Worm (Caenorhabditis elegans) whole organism, L2 larva: Measurements from ENCODE around the gene str-185.
A peak's percentile ranks its signal among the peaks of the same experiment; 100 is the strongest.

Experiments
- F13H6.1 ChIP-seq: sonication (generic microtip); optimal IDR thresholded peaks from 2 replicates; lab custom pipeline; 2016; ENCODE audit warnings: missing genetic modification characterization, missing compliant biosample characterization
- Y55F3AM.14 ChIP-seq: fragments of 200-800 bp; sonication (Bioruptor generic); optimal IDR thresholded peaks from 2 replicates; lab custom pipeline; 2018; ENCODE audit warnings: mild to moderate bottlenecking, missing genetic modification characterization, missing compliant biosample characterization
- ZK546.5 ChIP-seq: sonication (generic microtip); optimal IDR thresholded peaks from 2 replicates; lab custom pipeline; 2017; ENCODE audit warnings: missing biosample characterization, missing genetic modification characterization
- alr-1 ChIP-seq: fragments of 150-350 bp; optimal IDR thresholded peaks from 2 replicates; lab custom pipeline; 2014; ENCODE audit warnings: missing biosample characterization, missing genetic modification characterization
- aly-2 ChIP-seq: fragments of 150-350 bp; optimal IDR thresholded peaks from 2 replicates; lab custom pipeline; 2014; ENCODE audit warnings: missing biosample characterization, missing genetic modification characterization
- ama-1 ChIP-seq: fragments of 150-350 bp; optimal IDR thresholded peaks from 2 replicates; lab custom pipeline; 2018; ENCODE audit warnings: inconsistent platforms
- blmp-1 ChIP-seq: sonication (generic microtip); optimal IDR thresholded peaks from 2 replicates; lab custom pipeline; 2017; ENCODE audit warnings: missing genetic modification characterization, mild to moderate bottlenecking, missing compliant biosample characterization, antibody characterized with exemption, moderate library complexity; ENCODE audit not compliant: insufficient read depth
- dmd-4 ChIP-seq: sonication (generic microtip); optimal IDR thresholded peaks from 2 replicates; lab custom pipeline; 2017; ENCODE audit warnings: missing biosample characterization, missing genetic modification characterization
- egl-27 ChIP-seq: sonication (generic microtip); optimal IDR thresholded peaks from 3 replicates; lab custom pipeline; 2017; ENCODE audit warnings: missing biosample characterization, missing genetic modification reagents, missing genetic modification characterization
- elt-1 ChIP-seq: fragments of 150-350 bp; optimal IDR thresholded peaks from 2 replicates; lab custom pipeline; 2014; ENCODE audit warnings: missing biosample characterization, missing genetic modification characterization
- gmeb-1 ChIP-seq: fragments of 150-350 bp; optimal IDR thresholded peaks from 2 replicates; lab custom pipeline; 2014; ENCODE audit warnings: missing biosample characterization, missing genetic modification characterization
- lin-11 ChIP-seq: fragments of 150-350 bp; sonication (generic microtip); optimal IDR thresholded peaks from 2 replicates; lab custom pipeline; 2014; ENCODE audit warnings: missing biosample characterization, missing genetic modification characterization, inconsistent platforms, mixed read lengths
- lin-13 ChIP-seq: fragments of 150-350 bp; optimal IDR thresholded peaks from 2 replicates; lab custom pipeline; 2014; ENCODE audit warnings: missing biosample characterization, missing genetic modification reagents, missing genetic modification characterization
- lin-39 ChIP-seq: fragments of 150-350 bp; optimal IDR thresholded peaks from 2 replicates; lab custom pipeline; 2014; ENCODE audit warnings: missing biosample characterization, missing genetic modification reagents, missing genetic modification characterization
- mbf-1 ChIP-seq: sonication (generic microtip); optimal IDR thresholded peaks from 2 replicates; lab custom pipeline; 2017; ENCODE audit warnings: missing biosample characterization, missing genetic modification characterization
- mdl-1 ChIP-seq, 2 experiments: fragments of 150-350 bp in 1 of 2; sonication (generic microtip) in 1 of 2; optimal IDR thresholded peaks; 2 replicates each; lab custom pipeline; 2017; ENCODE audit warnings: missing biosample characterization in 2 of 2, missing genetic modification characterization in 2 of 2
- nhr-10 ChIP-seq: sonication (generic microtip); optimal IDR thresholded peaks from 2 replicates; lab custom pipeline; 2017; ENCODE audit warnings: missing biosample characterization, missing genetic modification characterization
- nhr-12 ChIP-seq: fragments of 150-350 bp; optimal IDR thresholded peaks from 2 replicates; lab custom pipeline; 2014; ENCODE audit warnings: missing biosample characterization, missing genetic modification characterization
- nhr-129 ChIP-seq: fragments of 150-350 bp; optimal IDR thresholded peaks from 2 replicates; lab custom pipeline; 2014; ENCODE audit warnings: missing biosample characterization, missing genetic modification characterization
- nhr-21 ChIP-seq: fragments of 150-350 bp; optimal IDR thresholded peaks from 2 replicates; lab custom pipeline; 2014; ENCODE audit warnings: missing biosample characterization, missing genetic modification characterization
- nhr-23 ChIP-seq: fragments of 150-350 bp; optimal IDR thresholded peaks from 2 replicates; lab custom pipeline; 2014; ENCODE audit warnings: missing biosample characterization, missing genetic modification reagents, missing genetic modification characterization
- nhr-25 ChIP-seq: fragments of 150-350 bp; sonication (generic microtip); optimal IDR thresholded peaks from 3 replicates; lab custom pipeline; 2014; ENCODE audit warnings: missing biosample characterization, missing genetic modification characterization
- nhr-6 ChIP-seq: fragments of 150-350 bp; optimal IDR thresholded peaks from 2 replicates; lab custom pipeline; 2014; ENCODE audit warnings: missing biosample characterization, missing genetic modification characterization
- peb-1 ChIP-seq: fragments of 150-350 bp; optimal IDR thresholded peaks from 2 replicates; lab custom pipeline; 2014; ENCODE audit warnings: missing biosample characterization, missing genetic modification characterization
- skn-1 ChIP-seq: sonication (generic microtip); optimal IDR thresholded peaks from 2 replicates; lab custom pipeline; 2017; ENCODE audit warnings: missing biosample characterization, missing genetic modification characterization
- sma-3 ChIP-seq: sonication (generic microtip); optimal IDR thresholded peaks from 2 replicates; lab custom pipeline; 2016; ENCODE audit warnings: missing genetic modification reagents, missing genetic modification characterization, missing compliant biosample characterization
- sma-9 ChIP-seq, 2 experiments: fragments of 150-350 bp in 1 of 2; sonication (generic microtip) in 1 of 2; optimal IDR thresholded peaks; 2 replicates each; lab custom pipeline; 2014 to 2016; ENCODE audit warnings: missing genetic modification characterization in 2 of 2, mild to moderate bottlenecking in 1 of 2, missing biosample characterization in 1 of 2, missing compliant biosample characterization in 1 of 2, missing genetic modification reagents in 1 of 2, moderate library complexity in 1 of 2
- snpc-4 ChIP-seq: fragments of 150-350 bp; optimal IDR thresholded peaks from 2 replicates; lab custom pipeline; 2014; ENCODE audit warnings: missing biosample characterization, missing genetic modification characterization
- unc-39 ChIP-seq: fragments of 150-350 bp; optimal IDR thresholded peaks from 2 replicates; lab custom pipeline; 2014; ENCODE audit warnings: missing biosample characterization, missing genetic modification characterization
- unc-55 ChIP-seq: fragments of 150-350 bp; sonication (generic microtip); optimal IDR thresholded peaks from 3 replicates; lab custom pipeline; 2014; ENCODE audit warnings: missing biosample characterization, missing genetic modification reagents, missing genetic modification characterization
- unc-62 ChIP-seq: fragments of 150-350 bp; optimal IDR thresholded peaks from 2 replicates; lab custom pipeline; 2014; ENCODE audit warnings: missing biosample characterization, missing genetic modification reagents, missing genetic modification characterization
- zag-1 ChIP-seq: fragments of 150-350 bp; optimal IDR thresholded peaks from 2 replicates; lab custom pipeline; 2014; ENCODE audit warnings: missing biosample characterization, missing genetic modification characterization
- ztf-1 ChIP-seq: fragments of 200-800 bp; sonication (Bioruptor generic); conservative IDR thresholded peaks from 2 replicates; pipeline ENCODE4 v1.3.6; 2022; ENCODE audit warnings: missing genetic modification characterization, missing compliant biosample characterization
- ztf-11 ChIP-seq: sonication (generic microtip); optimal IDR thresholded peaks from 2 replicates; lab custom pipeline; 2017; ENCODE audit warnings: missing biosample characterization, missing genetic modification characterization
- ztf-4 ChIP-seq: fragments of 150-350 bp; optimal IDR thresholded peaks from 2 replicates; lab custom pipeline; 2014; ENCODE audit warnings: missing biosample characterization, missing genetic modification characterization

The str-185 gene

DNA sequence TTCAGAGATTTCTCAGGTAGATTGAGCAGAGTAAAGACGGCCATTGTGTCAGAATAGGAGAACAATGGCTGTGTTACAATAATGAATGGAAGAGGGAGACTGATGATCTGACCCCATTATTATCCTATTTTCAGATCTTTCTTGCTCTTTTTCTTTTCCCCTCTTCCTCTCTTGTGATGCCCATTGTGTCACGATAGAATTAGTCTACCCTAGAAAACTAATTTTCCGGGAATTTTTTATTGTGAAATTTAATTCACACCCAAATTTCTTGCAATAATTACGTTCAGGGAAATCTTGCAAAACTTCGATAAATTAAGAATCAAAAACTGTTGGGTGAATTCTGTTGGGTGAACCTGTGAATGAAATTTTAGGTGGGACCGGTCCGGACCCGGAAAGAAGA is 11.3 kb upstream of the str-185 start, which contains the start of gene fbxb-75:
fbxb-75 (minus strand) TSS at position 101 of the 400 bp plus-strand sequence.
- TF ChIP-seq unc-39 (tag; lab: Kevin White, UChicago): no peak
- no peak for TF ChIP-seq elt-1
- no peak for TF ChIP-seq nhr-25 (tag; lab: Kevin White, UChicago)
- no peak for TF ChIP-seq ztf-4 (tag; lab: Kevin White, UChicago)
- TF ChIP-seq mdl-1 (tag; optimal IDR thresholded peaks at IDR 0.05; lab: Kevin White, UChicago): no peak
- no peak for TF ChIP-seq mbf-1 (tag; lab: Kevin White, UChicago)
- TF ChIP-seq F13H6.1 (tag; lab: Kevin White, UChicago): no peak
- TF ChIP-seq nhr-21 (tag; lab: Kevin White, UChicago): no peak
- no peak for TF ChIP-seq unc-55 (GFP tag; lab: Kevin White, UChicago)
- TF ChIP-seq nhr-12 (tag; lab: Kevin White, UChicago): no peak

DNA sequence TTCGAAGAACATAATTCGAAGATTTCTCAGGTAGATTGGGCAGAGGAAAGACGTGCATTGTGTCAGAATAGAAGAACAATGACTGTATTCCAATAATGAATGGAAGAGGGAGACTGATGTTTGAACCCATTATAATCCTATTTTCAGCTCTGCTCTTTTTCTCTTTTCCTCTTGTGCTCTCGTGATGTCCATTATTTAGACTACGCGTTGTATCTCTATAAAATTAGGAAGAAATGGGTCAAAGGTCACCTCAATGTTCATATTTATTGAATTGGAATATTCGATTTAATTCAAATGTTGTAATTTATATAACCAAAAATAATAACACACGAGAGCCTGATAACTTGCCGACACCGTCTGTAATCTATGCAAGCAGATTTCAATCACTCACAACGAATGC is 9.4 kb upstream of the str-185 start, which contains the start of gene fbxb-74:
fbxb-74 (minus strand) TSS at position 101 of the 400 bp plus-strand sequence.
- TF ChIP-seq peb-1 (tag; lab: Kevin White, UChicago): no peak
- TF ChIP-seq Y55F3AM.14 (GFP tag; lab: Kevin White, UChicago): no peak
- TF ChIP-seq dmd-4 (tag; lab: Kevin White, UChicago): no peak
- TF ChIP-seq nhr-23 (tag; lab: Kevin White, UChicago): no peak
- TF ChIP-seq nhr-21 (tag; lab: Kevin White, UChicago): no peak
- no peak for TF ChIP-seq blmp-1 (tag; lab: Kevin White, UChicago)
- TF ChIP-seq snpc-4 (tag; lab: Kevin White, UChicago): no peak
- TF ChIP-seq nhr-12 (tag; lab: Kevin White, UChicago): no peak
- TF ChIP-seq lin-13 (GFP tag; lab: Kevin White, UChicago): no peak
- no peak for TF ChIP-seq nhr-129
- TF ChIP-seq skn-1 (tag; lab: Kevin White, UChicago): no peak
- TF ChIP-seq sma-3 (GFP tag; lab: Kevin White, UChicago): no peak
- no peak for TF ChIP-seq nhr-10 (tag; lab: Kevin White, UChicago)
- TF ChIP-seq ztf-11 (tag; lab: Kevin White, UChicago): no peak
- no peak for TF ChIP-seq ama-1 (lab: Kevin White, UChicago)
- no peak for TF ChIP-seq aly-2 (tag; lab: Kevin White, UChicago)
- no peak for TF ChIP-seq zag-1 (tag; lab: Kevin White, UChicago)
- no peak for TF ChIP-seq unc-62 (GFP tag; lab: Kevin White, UChicago)
- no peak for TF ChIP-seq egl-27 (tag; lab: Kevin White, UChicago)
- TF ChIP-seq nhr-6 (tag; lab: Kevin White, UChicago): no peak
- TF ChIP-seq, all 48 proteins: peak for 0

DNA sequence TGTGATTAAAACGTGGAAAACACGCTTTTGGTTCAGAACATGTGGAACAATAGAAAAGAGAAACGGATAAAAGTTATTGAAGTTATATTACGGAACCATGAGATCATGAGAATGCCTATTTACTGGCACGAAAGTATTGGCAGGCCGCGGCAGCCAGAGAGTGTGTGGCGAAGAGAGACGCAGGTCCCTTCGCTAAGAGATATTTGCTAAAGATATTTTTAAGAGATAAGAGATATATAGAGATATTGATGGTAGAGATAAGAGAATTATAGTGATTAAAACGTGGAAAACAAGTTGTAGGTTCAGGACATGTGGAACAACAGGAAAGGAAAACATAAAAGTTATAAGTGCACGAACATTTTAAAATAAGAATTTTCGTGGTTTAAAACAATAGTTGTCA is 8.0 kb upstream of the str-185 start:
- TF ChIP-seq elt-1 (peak; percentile 51), sma-9 (GFP tag; optimal IDR thresholded peaks at IDR 0.05; lab: Kevin White, UChicago) (peak; percentile 45), sma-9 (tag; optimal IDR thresholded peaks at IDR 0.05; lab: Kevin White, UChicago) (no peak), mdl-1 (tag; optimal IDR thresholded peaks at IDR 0.05; lab: Kevin White, UChicago) (no peak), sma-3 (GFP tag; lab: Kevin White, UChicago) (no peak), snpc-4 (tag; lab: Kevin White, UChicago) (no peak), lin-13 (GFP tag; lab: Kevin White, UChicago) (no peak)

DNA sequence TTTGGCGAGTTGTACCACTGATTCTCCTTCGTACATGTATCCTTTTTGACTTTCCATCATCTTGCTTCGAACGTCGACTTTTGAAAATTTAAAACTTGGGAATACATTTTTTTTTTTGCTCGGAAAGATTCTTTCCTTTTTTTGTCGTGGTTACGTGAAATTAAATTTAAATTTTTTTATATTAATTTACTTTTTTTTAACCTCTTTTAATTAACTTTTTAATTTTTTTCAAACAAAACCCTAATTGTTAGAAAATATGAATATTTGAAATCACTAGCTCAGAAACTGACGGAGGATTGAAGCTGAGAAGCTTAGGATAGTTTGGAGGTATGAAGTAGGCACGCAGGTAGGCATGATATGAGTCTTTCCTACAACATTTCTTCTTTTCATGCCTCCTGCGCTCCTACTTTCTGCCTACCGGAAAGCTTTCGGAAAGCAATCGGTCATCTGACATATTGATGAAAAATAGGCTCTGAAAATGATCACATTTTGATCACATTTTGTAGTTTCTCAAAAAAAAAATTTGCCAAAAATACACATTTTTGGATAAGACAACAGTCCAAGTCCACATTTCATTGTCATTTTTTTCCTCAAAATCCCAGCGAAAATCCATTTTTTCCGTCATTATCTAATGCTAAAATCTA is 4.8 kb upstream of the str-185 start, which contains the start of the genes R08C7.8 and R08C7.4:
R08C7.8 (minus strand) TSS at position 101 of the 644 bp plus-strand sequence.
R08C7.4 (plus strand) TSS at position 594 of the 644 bp plus-strand sequence.
- TF ChIP-seq sma-9 (GFP tag; optimal IDR thresholded peaks at IDR 0.05; lab: Kevin White, UChicago) (no peak), sma-9 (tag; optimal IDR thresholded peaks at IDR 0.05; lab: Kevin White, UChicago) (no peak), gmeb-1 (tag; lab: Kevin White, UChicago) (no peak), mdl-1 (tag; optimal IDR thresholded peaks at IDR 0.05; lab: Kevin White, UChicago) (no peak), nhr-129 (no peak), Y55F3AM.14 (GFP tag; lab: Kevin White, UChicago) (no peak), nhr-10 (tag; lab: Kevin White, UChicago) (no peak), snpc-4 (tag; lab: Kevin White, UChicago) (no peak), alr-1 (tag; lab: Kevin White, UChicago) (no peak), lin-39 (tag; lab: Kevin White, UChicago) (no peak), ztf-1 (GFP tag; lab: Robert Waterston, UW) (no peak), lin-13 (GFP tag; lab: Kevin White, UChicago) (no peak), nhr-25 (tag; lab: Kevin White, UChicago) (no peak), lin-11 (tag; lab: Kevin White, UChicago) (no peak), sma-3 (GFP tag; lab: Kevin White, UChicago) (no peak), ZK546.5 (no peak), dmd-4 (tag; lab: Kevin White, UChicago) (no peak)
